Worm (Caenorhabditis elegans) whole organism, mixed stage, embryonic: ENCODE measurements around the gene rga-1.

Source experiments
- M03D4.4 ChIP-seq: sonication (generic microtip); optimal IDR thresholded peaks from 2 replicates; lab custom pipeline; 2017; ENCODE audit warnings: mild to moderate bottlenecking, missing genetic modification characterization, missing compliant biosample characterization
- bed-3 ChIP-seq: fragments of 200-800 bp; sonication (Bioruptor generic); optimal IDR thresholded peaks from 3 replicates; lab custom pipeline; 2018; ENCODE audit warnings: mild to moderate bottlenecking, missing genetic modification characterization, moderate library complexity, missing compliant biosample characterization
- blmp-1 ChIP-seq: fragments of 150-350 bp; optimal IDR thresholded peaks from 2 replicates; lab custom pipeline; 2014; ENCODE audit warnings: missing biosample characterization, missing genetic modification characterization
- ceh-39 ChIP-seq: fragments of 150-350 bp; optimal IDR thresholded peaks from 2 replicates; lab custom pipeline; 2014; ENCODE audit warnings: missing biosample characterization, missing genetic modification characterization
- ceh-43 ChIP-seq: fragments of 200-800 bp; sonication (Bioruptor generic); optimal IDR thresholded peaks from 2 replicates; lab custom pipeline; 2018; ENCODE audit warnings: mild to moderate bottlenecking, missing genetic modification characterization, moderate library complexity, missing compliant biosample characterization
- ceh-83 ChIP-seq: fragments of 200-800 bp; sonication (Bioruptor generic); optimal IDR thresholded peaks from 2 replicates; lab custom pipeline; 2018; ENCODE audit warnings: mild to moderate bottlenecking, missing genetic modification characterization, missing compliant biosample characterization
- ces-1 ChIP-seq: fragments of 150-350 bp; optimal IDR thresholded peaks from 2 replicates; lab custom pipeline; 2014; ENCODE audit warnings: missing biosample characterization, missing genetic modification reagents, missing genetic modification characterization
- cnd-1 ChIP-seq: fragments of 200-800 bp; sonication (Bioruptor generic); optimal IDR thresholded peaks from 2 replicates; lab custom pipeline; 2018; ENCODE audit warnings: mild to moderate bottlenecking, missing genetic modification characterization, missing compliant biosample characterization
- drap-1 ChIP-seq: fragments of 200-800 bp; sonication (Bioruptor generic); optimal IDR thresholded peaks from 3 replicates; lab custom pipeline; 2018; ENCODE audit warnings: mild to moderate bottlenecking, missing genetic modification characterization, missing compliant biosample characterization
- elt-1 ChIP-seq: sonication (generic microtip); optimal IDR thresholded peaks from 2 replicates; lab custom pipeline; 2017; ENCODE audit warnings: missing genetic modification characterization, mild to moderate bottlenecking, missing compliant biosample characterization, antibody characterized with exemption, moderate library complexity, borderline replicate concordance; ENCODE audit not compliant: insufficient read depth
- elt-3 ChIP-seq: fragments of 150-350 bp; optimal IDR thresholded peaks from 2 replicates; lab custom pipeline; 2014; ENCODE audit warnings: missing biosample characterization, missing genetic modification characterization
- flh-1 ChIP-seq: fragments of 200-800 bp; sonication (Bioruptor generic); optimal IDR thresholded peaks from 2 replicates; lab custom pipeline; 2018; ENCODE audit warnings: mild to moderate bottlenecking, missing genetic modification characterization, moderate library complexity, missing compliant biosample characterization
- ham-2 ChIP-seq: fragments of 200-800 bp; sonication (Bioruptor generic); optimal IDR thresholded peaks from 2 replicates; lab custom pipeline; 2018; ENCODE audit warnings: mild to moderate bottlenecking, missing genetic modification characterization, missing compliant biosample characterization
- hlh-1 ChIP-seq: fragments of 150-350 bp; optimal IDR thresholded peaks from 2 replicates; lab custom pipeline; 2014; ENCODE audit warnings: missing biosample characterization, missing genetic modification reagents, missing genetic modification characterization
- lin-13 ChIP-seq: fragments of 150-350 bp; optimal IDR thresholded peaks from 2 replicates; lab custom pipeline; 2014; ENCODE audit warnings: missing biosample characterization, missing genetic modification characterization
- lin-32 ChIP-seq: fragments of 200-800 bp; sonication (Bioruptor generic); optimal IDR thresholded peaks from 2 replicates; lab custom pipeline; 2018; ENCODE audit warnings: mild to moderate bottlenecking, missing genetic modification characterization, missing compliant biosample characterization
- lsy-2 ChIP-seq: fragments of 150-350 bp; optimal IDR thresholded peaks from 2 replicates; lab custom pipeline; 2014; ENCODE audit warnings: missing biosample characterization, missing genetic modification characterization
- mab-5 ChIP-seq: fragments of 150-350 bp; optimal IDR thresholded peaks from 2 replicates; lab custom pipeline; 2014; ENCODE audit warnings: missing biosample characterization, missing genetic modification characterization
- mep-1 ChIP-seq: fragments of 150-350 bp; optimal IDR thresholded peaks from 2 replicates; lab custom pipeline; 2017; ENCODE audit warnings: missing biosample characterization, missing genetic modification reagents, missing genetic modification characterization, inconsistent platforms
- mls-2 ChIP-seq: sonication (generic microtip); optimal IDR thresholded peaks from 2 replicates; lab custom pipeline; 2016; ENCODE audit warnings: mild to moderate bottlenecking, missing genetic modification characterization, moderate library complexity, missing compliant biosample characterization
- nhr-12 ChIP-seq: fragments of 150-350 bp; optimal IDR thresholded peaks from 2 replicates; lab custom pipeline; 2014; ENCODE audit warnings: missing biosample characterization, missing genetic modification characterization
- nhr-2 ChIP-seq: fragments of 150-350 bp; optimal IDR thresholded peaks from 2 replicates; lab custom pipeline; 2014; ENCODE audit warnings: missing biosample characterization, missing genetic modification characterization
- nhr-237 ChIP-seq: fragments of 150-350 bp; optimal IDR thresholded peaks from 2 replicates; lab custom pipeline; 2014; ENCODE audit warnings: missing biosample characterization, missing genetic modification characterization
- nhr-28 ChIP-seq: fragments of 150-350 bp; optimal IDR thresholded peaks from 2 replicates; lab custom pipeline; 2014; ENCODE audit warnings: missing biosample characterization, missing genetic modification characterization
- nhr-76 ChIP-seq: sonication (generic microtip); optimal IDR thresholded peaks from 2 replicates; lab custom pipeline; 2017; ENCODE audit warnings: missing biosample characterization, missing genetic modification characterization
- pha-4 ChIP-seq: fragments of 150-350 bp; optimal IDR thresholded peaks from 2 replicates; lab custom pipeline; 2018; ENCODE audit warnings: missing biosample characterization, missing genetic modification reagents, missing genetic modification characterization
- sem-2 ChIP-seq: fragments of 200-800 bp; sonication (Bioruptor generic); optimal IDR thresholded peaks from 2 replicates; lab custom pipeline; 2018; ENCODE audit warnings: mild to moderate bottlenecking, missing genetic modification characterization, missing compliant biosample characterization
- snpc-4 ChIP-seq: fragments of 150-350 bp; optimal IDR thresholded peaks from 2 replicates; lab custom pipeline; 2014; ENCODE audit warnings: missing biosample characterization, missing genetic modification characterization
- sptf-1 ChIP-seq: sonication (generic microtip); optimal IDR thresholded peaks from 2 replicates; lab custom pipeline; 2017; ENCODE audit warnings: mild to moderate bottlenecking, missing genetic modification characterization, moderate library complexity, missing compliant biosample characterization
- tbx-8 ChIP-seq: fragments of 200-800 bp; sonication (Bioruptor generic); optimal IDR thresholded peaks from 2 replicates; lab custom pipeline; 2018; ENCODE audit warnings: mild to moderate bottlenecking, missing genetic modification characterization, moderate library complexity, missing compliant biosample characterization
- unc-120 ChIP-seq: sonication (generic microtip); optimal IDR thresholded peaks from 2 replicates; lab custom pipeline; 2017; ENCODE audit warnings: missing genetic modification characterization, missing compliant biosample characterization; ENCODE audit not compliant: poor library complexity, severe bottlenecking
- unc-39 ChIP-seq: fragments of 150-350 bp; optimal IDR thresholded peaks from 2 replicates; lab custom pipeline; 2014; ENCODE audit warnings: missing biosample characterization, missing genetic modification characterization
- unc-62 ChIP-seq: fragments of 150-350 bp; optimal IDR thresholded peaks from 2 replicates; lab custom pipeline; 2014; ENCODE audit warnings: missing biosample characterization, missing genetic modification reagents, missing genetic modification characterization
- zip-8 ChIP-seq: fragments of 150-350 bp; optimal IDR thresholded peaks from 2 replicates; lab custom pipeline; 2014; ENCODE audit warnings: missing biosample characterization, missing genetic modification characterization
- ztf-11 ChIP-seq: fragments of 150-350 bp; optimal IDR thresholded peaks from 2 replicates; lab custom pipeline; 2014; ENCODE audit warnings: missing biosample characterization, missing genetic modification characterization

Gene rga-1

DNA sequence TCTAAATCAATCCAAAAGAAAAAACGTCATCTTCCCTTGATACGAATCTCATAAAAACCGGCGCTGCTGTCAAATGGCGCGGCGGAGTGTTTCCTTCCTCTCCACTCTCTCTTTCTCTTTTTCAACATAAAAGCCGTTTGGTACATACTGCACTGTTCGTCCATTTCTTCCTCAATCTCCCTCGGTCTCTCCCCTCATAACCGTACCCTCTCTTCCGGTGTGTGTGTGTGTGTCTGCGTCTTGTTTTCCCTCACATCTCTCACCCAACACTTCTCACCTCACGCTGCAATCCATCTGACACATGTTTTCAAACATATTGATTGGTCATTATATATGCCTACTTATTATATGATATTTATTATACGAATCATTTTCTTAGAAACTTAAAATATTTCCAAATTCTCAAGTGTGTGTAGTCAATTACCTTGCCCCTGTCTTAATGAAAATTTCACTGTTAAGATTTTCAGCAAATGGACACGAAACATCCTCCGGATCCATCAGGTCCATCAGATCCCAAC is at the start of gene rga-1, which contains the start of gene aars-1:
Gene rga-1, plus strand, starts transcription at position 468 of the 518 bp plus-strand sequence.
Gene aars-1, minus strand, starts transcription at position 71 of the 518 bp plus-strand sequence.
- no peak for TF ChIP-seq hlh-1 (tag; lab: Kevin White, UChicago)
- no peak for TF ChIP-seq elt-3 (tag; lab: Kevin White, UChicago)
- no peak for TF ChIP-seq ceh-39 (tag; lab: Kevin White, UChicago)
- no peak for TF ChIP-seq bed-3
- TF ChIP-seq sptf-1 (tag; lab: Kevin White, UChicago) = no peak
- TF ChIP-seq drap-1 (GFP tag; lab: Kevin White, UChicago) = no peak
- no peak for TF ChIP-seq mab-5
- peak; percentile 11 for TF ChIP-seq ces-1 (GFP tag; lab: Kevin White, UChicago)
- TF ChIP-seq sem-2 = no peak
- no peak for TF ChIP-seq nhr-76 (tag; lab: Kevin White, UChicago)
- no peak for TF ChIP-seq nhr-28 (tag; lab: Kevin White, UChicago)
- no peak for TF ChIP-seq snpc-4 (tag; lab: Kevin White, UChicago)
- TF ChIP-seq lin-13 (tag; lab: Kevin White, UChicago) = no peak
- no peak for TF ChIP-seq mep-1 (tag; lab: Kevin White, UChicago)
- no peak for TF ChIP-seq ceh-83
- TF ChIP-seq ham-2 (GFP tag; lab: Kevin White, UChicago) = peak; percentile 41
- TF ChIP-seq nhr-2 (tag; lab: Kevin White, UChicago) = no peak
- peak; percentile 38 for TF ChIP-seq pha-4 (tag; lab: Kevin White, UChicago)
- TF ChIP-seq tbx-8 (GFP tag; lab: Kevin White, UChicago) = no peak
- TF ChIP-seq cnd-1 (tag; lab: Kevin White, UChicago) = no peak
- no peak for TF ChIP-seq nhr-237
- TF ChIP-seq ztf-11 = no peak
- no peak for TF ChIP-seq nhr-12 (tag; lab: Kevin White, UChicago)
- TF ChIP-seq unc-120 (tag; lab: Kevin White, UChicago) = no peak
- TF ChIP-seq zip-8 = no peak
- peak; percentile 20 for TF ChIP-seq unc-62 (GFP tag; lab: Kevin White, UChicago)
- TF ChIP-seq lsy-2 (tag; lab: Kevin White, UChicago) = peak; percentile 52
- TF ChIP-seq unc-39 (tag; lab: Kevin White, UChicago) = no peak
- TF ChIP-seq blmp-1 (tag; lab: Kevin White, UChicago) = peak; percentile 43
- TF ChIP-seq M03D4.4 = no peak
- no peak for TF ChIP-seq mls-2 (tag; lab: Kevin White, UChicago)
- TF ChIP-seq elt-1 (tag; lab: Kevin White, UChicago) = no peak
- no peak for TF ChIP-seq ceh-43 (GFP tag; lab: Kevin White, UChicago)
- TF ChIP-seq lin-32 (GFP tag; lab: Kevin White, UChicago) = no peak
- no peak for TF ChIP-seq flh-1
- TF ChIP-seq, all 35 proteins: peak for 6

DNA sequence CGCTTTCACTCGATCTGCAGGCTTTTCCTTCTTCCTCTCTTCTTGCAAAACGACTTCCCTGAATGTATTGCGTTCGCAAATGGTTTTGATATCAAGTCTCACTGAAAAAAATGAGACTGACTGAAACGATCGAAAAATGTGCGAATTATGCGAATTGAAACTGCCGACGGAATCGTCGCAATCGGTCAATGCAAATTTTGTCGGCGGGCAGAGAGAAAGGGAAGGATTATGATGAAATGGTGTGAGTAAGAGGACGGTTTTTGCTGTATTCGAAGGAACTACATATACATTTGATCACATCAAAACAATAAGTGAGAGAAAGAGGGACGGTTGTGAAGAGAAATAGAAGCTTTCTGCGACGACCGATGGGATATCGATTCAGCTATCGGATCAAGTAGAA is 49.0 kb upstream of the rga-1 start, which contains the start of gene C05D12.1:
Gene C05D12.1, minus strand, starts transcription at position 101 of the 400 bp plus-strand sequence.
- TF ChIP-seq ceh-39 (tag; lab: Kevin White, UChicago) (no peak), snpc-4 (tag; lab: Kevin White, UChicago) (no peak), ceh-83 (no peak), nhr-28 (tag; lab: Kevin White, UChicago) (no peak), ceh-43 (GFP tag; lab: Kevin White, UChicago) (no peak), nhr-76 (tag; lab: Kevin White, UChicago) (no peak), sem-2 (no peak), blmp-1 (tag; lab: Kevin White, UChicago) (no peak), sptf-1 (tag; lab: Kevin White, UChicago) (no peak), lsy-2 (tag; lab: Kevin White, UChicago) (no peak), ztf-11 (no peak), elt-3 (tag; lab: Kevin White, UChicago) (no peak), ham-2 (GFP tag; lab: Kevin White, UChicago) (no peak), pha-4 (tag; lab: Kevin White, UChicago) (no peak), elt-1 (tag; lab: Kevin White, UChicago) (no peak), nhr-237 (no peak)

DNA sequence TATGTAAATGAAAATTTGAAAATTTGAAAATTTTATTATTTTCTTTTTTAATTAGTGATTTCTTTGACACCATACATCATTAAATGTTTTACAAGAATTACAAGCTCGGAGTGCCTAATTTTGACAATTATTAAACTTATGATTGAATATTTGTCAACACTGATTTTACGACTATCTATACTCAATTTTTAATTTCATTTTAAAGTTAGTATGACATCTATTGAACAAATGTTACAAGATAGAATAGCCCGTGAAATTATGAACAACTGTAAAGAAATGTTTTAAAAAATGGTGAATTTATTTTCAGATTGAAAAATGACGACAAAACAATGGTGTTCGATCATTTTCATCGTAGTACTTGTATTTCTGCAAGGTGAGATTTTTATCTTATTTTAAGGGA is 46.7 kb upstream of the rga-1 start, which contains the start of gene C05D12.2:
Gene C05D12.2, plus strand, starts transcription at position 301 of the 400 bp plus-strand sequence.
- TF ChIP-seq ceh-83 (no peak), snpc-4 (tag; lab: Kevin White, UChicago) (no peak), drap-1 (GFP tag; lab: Kevin White, UChicago) (no peak), elt-3 (tag; lab: Kevin White, UChicago) (no peak), mep-1 (tag; lab: Kevin White, UChicago) (no peak), ham-2 (GFP tag; lab: Kevin White, UChicago) (no peak), cnd-1 (tag; lab: Kevin White, UChicago) (no peak), unc-62 (GFP tag; lab: Kevin White, UChicago) (no peak), pha-4 (tag; lab: Kevin White, UChicago) (no peak), M03D4.4 (no peak), unc-120 (tag; lab: Kevin White, UChicago) (no peak), sptf-1 (tag; lab: Kevin White, UChicago) (no peak), mab-5 (no peak), nhr-237 (no peak)
